Fruit fly (Drosophila melanogaster): ENCODE measurements around the gene CG9853.

CG9853 gene

dm6 chr3R:4381079-4381919 lies 20.5 kb downstream of the CG9853 start, which contains the start of gene Cont:
Gene Cont, plus strand, starts transcription at chr3R:4381306.
- TF ChIP-seq CG15710 (tag; optimal IDR thresholded peaks at IDR 0.05) (no peak), Pif1B (GFP tag; optimal IDR thresholded peaks at IDR 0.05) (no peak), gl (tag; optimal IDR thresholded peaks at IDR 0.05) (no peak), CG10348 (GFP tag; IDR thresholded peaks at IDR 0.05) (no peak), Pif1A (GFP tag; optimal IDR thresholded peaks at IDR 0.05) (no peak), CG4496 (GFP tag; IDR thresholded peaks at IDR 0.05) (no peak), rn (GFP tag; IDR thresholded peaks at IDR 0.05) (no peak), D1 (tag; optimal IDR thresholded peaks at IDR 0.05) (no peak), CG14655 (GFP tag; optimal IDR thresholded peaks at IDR 0.05) (no peak), CG9948 (tag; optimal IDR thresholded peaks at IDR 0.05) (no peak), CG12605 (GFP tag; IDR thresholded peaks at IDR 0.05) (no peak), Ets98B (GFP tag; IDR thresholded peaks at IDR 0.05) (no peak), CG13204 (GFP tag; optimal IDR thresholded peaks at IDR 0.05) (no peak), CG8159 (tag; optimal IDR thresholded peaks at IDR 0.05) (no peak), CG32121 (GFP tag; IDR thresholded peaks at IDR 0.05) (no peak), CG8301 (tag; optimal IDR thresholded peaks at IDR 0.05) (no peak), CG34367 (tag; optimal IDR thresholded peaks at IDR 0.05) (no peak)

- TF ChIP-seq gl (tag; optimal IDR thresholded peaks at IDR 0.05) (peak; percentile 13), D1 (tag; optimal IDR thresholded peaks at IDR 0.05) (peak; percentile 67), CG9948 (tag; optimal IDR thresholded peaks at IDR 0.05) (no peak), Pif1B (GFP tag; optimal IDR thresholded peaks at IDR 0.05) (peak; percentile 54), Snoo (tag; optimal IDR thresholded peaks at IDR 0.05) (peak; percentile 39), EcR (GFP tag; optimal IDR thresholded peaks at IDR 0.05) (peak; percentile 82), CG12605 (GFP tag; IDR thresholded peaks at IDR 0.05) (peak; percentile 53; the same call in 1 of the 2 replicates), CG34367 (tag; optimal IDR thresholded peaks at IDR 0.05) (no peak), CG17806 (tag; optimal IDR thresholded peaks at IDR 0.05) (peak; percentile 5), CG15710 (tag; optimal IDR thresholded peaks at IDR 0.05) (no peak), Pif1A (GFP tag; optimal IDR thresholded peaks at IDR 0.05) (no peak), Ets98B (GFP tag; IDR thresholded peaks at IDR 0.05) (no peak; the same call in 1 of the 2 replicates)
Measured at dm6 chr3R:4378363-4379354, 23.2 kb downstream of the CG9853 start, which contains the start of gene Sfxn1-3. Gene Sfxn1-3, plus strand, starts transcription at chr3R:4378600.

dm6 chr3R:4362010-4362409 lies 39.8 kb downstream of the CG9853 start:
- TF ChIP-seq Ets98B (GFP tag; IDR thresholded peaks at IDR 0.05) (no peak), CG4496 (GFP tag; IDR thresholded peaks at IDR 0.05) (no peak), CG8301 (tag; optimal IDR thresholded peaks at IDR 0.05) (no peak), CG34367 (tag; optimal IDR thresholded peaks at IDR 0.05) (no peak), CG14655 (GFP tag; optimal IDR thresholded peaks at IDR 0.05) (no peak), Pif1A (GFP tag; optimal IDR thresholded peaks at IDR 0.05) (no peak), CG15710 (tag; optimal IDR thresholded peaks at IDR 0.05) (no peak), CG8159 (tag; optimal IDR thresholded peaks at IDR 0.05) (no peak), CG32121 (GFP tag; IDR thresholded peaks at IDR 0.05) (no peak), EcR (GFP tag; optimal IDR thresholded peaks at IDR 0.05) (no peak), rn (GFP tag; IDR thresholded peaks at IDR 0.05) (no peak), Snoo (tag; optimal IDR thresholded peaks at IDR 0.05) (no peak), fd96Ca (GFP tag; IDR thresholded peaks at IDR 0.05) (no peak), CG17806 (tag; optimal IDR thresholded peaks at IDR 0.05) (no peak), CG9948 (tag; optimal IDR thresholded peaks at IDR 0.05) (no peak), D1 (tag; optimal IDR thresholded peaks at IDR 0.05) (no peak), CG13204 (GFP tag; optimal IDR thresholded peaks at IDR 0.05) (no peak), CG12605 (GFP tag; IDR thresholded peaks at IDR 0.05) (no peak)

- TF ChIP-seq Ets98B (GFP tag; IDR thresholded peaks at IDR 0.05) (peak; percentile 41), CG10348 (GFP tag; IDR thresholded peaks at IDR 0.05) (no peak), CG8301 (tag; optimal IDR thresholded peaks at IDR 0.05) (no peak), fd96Ca (GFP tag; IDR thresholded peaks at IDR 0.05) (peak; percentile 17; the same call in 1 of the 3 replicates), CG9948 (tag; optimal IDR thresholded peaks at IDR 0.05) (no peak), CG17806 (tag; optimal IDR thresholded peaks at IDR 0.05) (no peak), CG32121 (GFP tag; IDR thresholded peaks at IDR 0.05) (no peak; the same call in 1 of the 2 replicates), Pif1B (GFP tag; optimal IDR thresholded peaks at IDR 0.05) (peak; percentile 5), CG8159 (tag; optimal IDR thresholded peaks at IDR 0.05) (peak; percentile 2), EcR (GFP tag; optimal IDR thresholded peaks at IDR 0.05) (peak; percentile 54), Snoo (tag; optimal IDR thresholded peaks at IDR 0.05) (no peak), CG15710 (tag; optimal IDR thresholded peaks at IDR 0.05) (no peak), CG14655 (GFP tag; optimal IDR thresholded peaks at IDR 0.05) (peak; percentile 26), CG13204 (GFP tag; optimal IDR thresholded peaks at IDR 0.05) (peak; percentile 69), CG4496 (GFP tag; IDR thresholded peaks at IDR 0.05) (peak; percentile 75; the same call in 2 of the 3 replicates), CG12605 (GFP tag; IDR thresholded peaks at IDR 0.05) (0 out of 2 replicates have a peak, but pooled peaks have one; percentile 33), Pif1A (GFP tag; optimal IDR thresholded peaks at IDR 0.05) (no peak), gl (tag; optimal IDR thresholded peaks at IDR 0.05) (no peak), D1 (tag; optimal IDR thresholded peaks at IDR 0.05) (no peak), CG34367 (tag; optimal IDR thresholded peaks at IDR 0.05) (no peak), rn (GFP tag; IDR thresholded peaks at IDR 0.05) (no peak)
Measured at dm6 chr3R:4360668-4361110, 41.1 kb downstream of the CG9853 start.

All from whole organism, pupa.